Worm (Caenorhabditis elegans): Measurements from ENCODE around the gene F52C6.4.

DNA sequence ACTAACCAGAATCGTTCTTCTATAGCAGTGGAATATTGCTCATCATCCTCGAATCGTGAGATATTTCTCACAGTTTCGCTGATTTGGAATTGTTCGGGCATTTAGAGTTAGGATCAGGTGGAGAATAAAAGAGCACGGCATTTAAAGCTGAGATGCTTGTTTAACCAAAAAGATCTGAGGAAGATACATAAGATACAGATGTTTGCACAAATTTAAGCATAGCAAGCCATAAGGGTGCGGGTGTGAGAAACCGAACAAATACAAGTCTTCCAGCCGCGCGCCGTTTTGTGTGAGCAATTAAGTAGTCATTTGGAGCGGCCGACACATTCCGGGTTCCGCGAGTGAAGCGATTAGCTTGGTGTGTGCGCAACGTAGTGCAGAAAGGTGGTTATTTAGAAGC is 36.6 kb upstream of the F52C6.4 start, which contains the start of gene math-7:
- no peak for TF ChIP-seq ama-1 (optimal IDR thresholded peaks at IDR 0.05)
- no peak for TF ChIP-seq scrt-1 (GFP tag; IDR thresholded peaks at IDR 0.05)
- TF ChIP-seq hmbx-1 (tag; optimal IDR thresholded peaks at IDR 0.05), result no peak
- TF ChIP-seq hnd-1 (tag; optimal IDR thresholded peaks at IDR 0.05), result no peak
- TF ChIP-seq B0310.2 (tag; optimal IDR thresholded peaks at IDR 0.05), result no peak
- TF ChIP-seq tbx-11 (GFP tag; IDR thresholded peaks at IDR 0.05), result no peak
- TF ChIP-seq hmg-4 (GFP tag; optimal IDR thresholded peaks at IDR 0.05), result no peak
- TF ChIP-seq tbx-37 (GFP tag; conservative IDR thresholded peaks at IDR 0.05), result no peak
- TF ChIP-seq tra-4 (tag; optimal IDR thresholded peaks at IDR 0.05), result no peak
- TF ChIP-seq ceh-13 (GFP tag; optimal IDR thresholded peaks at IDR 0.05), result no peak
- no peak for TF ChIP-seq F13C5.2 (tag; optimal IDR thresholded peaks at IDR 0.05)
- TF ChIP-seq pes-1 (GFP tag; IDR thresholded peaks at IDR 0.05), result no peak
